Fruit fly (Drosophila melanogaster): ENCODE results near the gene Idi.

Idi gene

DNA sequence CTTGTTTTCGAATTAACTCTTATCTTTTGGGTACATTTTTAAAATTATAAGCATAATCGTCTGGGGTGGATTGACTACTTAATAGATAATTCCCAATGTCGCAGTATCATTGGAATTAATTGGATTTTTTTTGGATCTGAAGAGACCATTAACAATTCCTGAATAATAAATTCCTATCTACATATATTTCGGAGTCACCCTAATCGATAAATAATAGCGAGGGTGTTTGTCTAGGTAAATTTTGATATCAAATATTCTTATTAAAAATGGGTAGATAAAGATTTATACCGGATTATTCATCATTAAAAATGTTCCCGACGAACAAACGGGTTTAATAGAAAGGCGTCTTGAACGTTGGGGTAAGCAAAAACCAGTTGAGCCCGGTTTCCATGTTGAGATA is 4.9 kb downstream of the Idi start:
- TF ChIP-seq acj6 (GFP tag; optimal IDR thresholded peaks at IDR 0.05) (no peak), CG11294 (GFP tag; IDR thresholded peaks at IDR 0.05) (no peak), ss (GFP tag; optimal IDR thresholded peaks at IDR 0.05) (no peak), Smox (GFP tag; optimal IDR thresholded peaks at IDR 0.05) (no peak), Eip78C (GFP tag) (peak; percentile 51)

DNA sequence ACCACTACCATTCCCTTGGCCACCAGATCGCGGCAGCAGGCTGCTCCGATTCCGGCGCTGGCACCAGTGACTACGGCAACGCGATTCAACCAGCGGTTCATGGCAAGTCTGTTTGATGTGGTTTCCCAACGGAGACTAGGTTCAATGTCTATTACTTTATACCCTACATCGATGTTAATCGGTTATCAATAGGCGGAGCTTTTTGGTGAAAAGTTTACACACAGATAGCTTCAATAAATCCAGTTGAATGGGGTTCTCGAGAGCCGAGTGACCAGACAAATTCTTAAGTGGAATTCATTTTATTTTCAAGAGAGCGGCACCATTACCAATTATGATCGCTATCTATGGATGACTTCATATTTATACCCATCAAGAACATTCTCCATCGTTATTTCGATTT is 6.2 kb downstream of the Idi start, which contains the start of gene CG3301:
CG3301 (minus strand) TSS at position 139 of the 400 bp plus-strand sequence.
- TF ChIP-seq svp (GFP tag) = peak; percentile 77
- TF ChIP-seq CG6163 (GFP tag; IDR thresholded peaks at IDR 0.05) = no peak

DNA sequence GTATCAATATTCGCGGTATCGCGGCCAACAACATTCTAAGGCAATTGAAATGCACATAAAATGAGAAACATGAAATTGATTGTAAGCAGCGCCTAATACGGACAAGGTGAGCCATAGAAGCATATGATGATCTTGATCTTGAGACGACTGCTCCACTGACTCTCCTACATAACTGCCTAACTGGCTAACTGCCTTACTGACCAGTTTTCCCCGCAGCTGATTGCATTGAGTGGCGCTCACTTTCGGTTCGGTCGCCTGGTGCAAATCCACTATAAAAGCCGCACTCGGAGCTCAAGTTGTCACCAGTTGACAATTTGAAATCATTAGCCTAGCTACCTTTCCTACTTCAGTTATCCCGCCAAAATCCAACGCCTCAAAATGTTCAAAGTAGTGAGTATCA is 13.0 kb downstream of the Idi start, which contains the start of gene CG17298:
CG17298 (plus strand) TSS at position 301 of the 400 bp plus-strand sequence.
- TF ChIP-seq CG11294 (GFP tag; IDR thresholded peaks at IDR 0.05) (no peak), eg (GFP tag; IDR thresholded peaks at IDR 0.05) (no peak), achi (GFP tag; optimal IDR thresholded peaks at IDR 0.05) (no peak), Met (GFP tag; optimal IDR thresholded peaks at IDR 0.05) (no peak), CG3032 (tag; optimal IDR thresholded peaks at IDR 0.05) (no peak), vri (GFP tag; optimal IDR thresholded peaks at IDR 0.05) (no peak), Ets21C (GFP tag; optimal IDR thresholded peaks at IDR 0.05) (no peak), CG32006 (GFP tag; optimal IDR thresholded peaks at IDR 0.05) (no peak), CG8632 (GFP tag; optimal IDR thresholded peaks at IDR 0.05) (no peak), CG7368 (GFP tag; optimal IDR thresholded peaks at IDR 0.05) (no peak), CG4318 (GFP tag; optimal IDR thresholded peaks at IDR 0.05) (no peak), OdsH (GFP tag; optimal IDR thresholded peaks at IDR 0.05) (no peak), Smox (GFP tag; optimal IDR thresholded peaks at IDR 0.05) (no peak), CG34406 (GFP tag; optimal IDR thresholded peaks at IDR 0.05) (no peak)

DNA sequence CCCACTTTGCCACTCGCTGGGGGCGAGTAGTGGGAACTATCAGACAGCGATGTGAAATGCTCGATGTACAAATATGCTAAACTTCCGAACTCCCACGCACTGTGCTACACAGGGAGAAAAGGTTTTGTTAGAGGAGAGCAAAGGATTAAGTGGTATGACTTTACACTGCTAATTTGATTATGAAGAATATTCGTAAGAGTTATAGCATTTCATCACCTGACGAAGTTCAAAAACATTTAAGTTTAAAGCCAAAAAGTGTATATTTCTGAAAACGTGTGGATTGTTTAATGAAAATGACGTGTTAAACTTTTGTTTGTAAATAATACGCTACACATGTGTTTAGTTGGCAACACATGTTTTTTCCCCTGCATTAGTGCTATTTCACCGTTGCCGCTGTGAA is 18.5 kb downstream of the Idi start:
- TF ChIP-seq Hr4 (GFP tag; optimal IDR thresholded peaks at IDR 0.05) (peak; percentile 14), CG6808 (GFP tag; optimal IDR thresholded peaks at IDR 0.05) (no peak), Sox14 (GFP tag; optimal IDR thresholded peaks at IDR 0.05) (no peak), Hr39 (GFP tag; optimal IDR thresholded peaks at IDR 0.05) (no peak), acj6 (GFP tag; optimal IDR thresholded peaks at IDR 0.05) (no peak), CG1621 (tag; optimal IDR thresholded peaks at IDR 0.05) (no peak), cyc (GFP tag; optimal IDR thresholded peaks at IDR 0.05) (no peak), CG34406 (GFP tag; optimal IDR thresholded peaks at IDR 0.05) (no peak), ss (GFP tag; optimal IDR thresholded peaks at IDR 0.05) (no peak), CG7368 (GFP tag; optimal IDR thresholded peaks at IDR 0.05) (no peak), dac (GFP tag; optimal IDR thresholded peaks at IDR 0.05) (no peak), Ets21C (GFP tag; optimal IDR thresholded peaks at IDR 0.05) (no peak), eg (GFP tag; IDR thresholded peaks at IDR 0.05) (0 out of 3 replicates have a peak, but pooled peaks have one; percentile 15), CG15336 (GFP tag; IDR thresholded peaks at IDR 0.05) (0 out of 2 replicates have a peak, but pooled peaks have one; percentile 30), CG32006 (GFP tag; optimal IDR thresholded peaks at IDR 0.05) (peak; percentile 32), CG6163 (GFP tag; IDR thresholded peaks at IDR 0.05) (no peak), Eip75B (GFP tag; optimal IDR thresholded peaks at IDR 0.05) (no peak)

DNA sequence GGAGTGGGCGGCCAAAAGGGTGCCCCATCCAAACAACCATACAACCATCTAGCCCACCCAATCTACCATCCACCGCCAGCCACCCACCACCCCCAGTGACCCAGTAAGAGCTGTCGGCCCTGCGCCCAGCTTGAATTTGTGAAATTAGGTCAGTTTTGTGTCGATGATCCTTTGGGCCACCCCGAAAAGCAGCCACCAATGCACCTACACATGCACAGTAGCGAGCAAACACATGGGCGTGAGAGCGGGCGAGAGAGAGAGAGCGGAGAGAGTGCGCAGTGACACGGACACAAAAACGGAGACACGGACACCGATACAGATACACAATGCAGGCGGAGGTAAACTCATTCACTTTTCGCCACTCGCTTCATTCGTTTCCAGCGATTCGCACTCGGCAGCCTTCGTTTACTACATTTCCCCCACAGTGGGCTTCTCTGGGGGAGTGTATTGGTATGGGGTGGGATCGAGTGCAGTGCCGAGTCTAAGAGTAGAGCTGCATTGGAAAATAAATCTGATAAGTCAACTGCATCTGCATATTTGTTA is 19.2 kb downstream of the Idi start:
- no peak for TF ChIP-seq Sox102F (GFP tag; optimal IDR thresholded peaks at IDR 0.05)
- TF ChIP-seq Eip78C (GFP tag) = peak; percentile 26

DNA sequence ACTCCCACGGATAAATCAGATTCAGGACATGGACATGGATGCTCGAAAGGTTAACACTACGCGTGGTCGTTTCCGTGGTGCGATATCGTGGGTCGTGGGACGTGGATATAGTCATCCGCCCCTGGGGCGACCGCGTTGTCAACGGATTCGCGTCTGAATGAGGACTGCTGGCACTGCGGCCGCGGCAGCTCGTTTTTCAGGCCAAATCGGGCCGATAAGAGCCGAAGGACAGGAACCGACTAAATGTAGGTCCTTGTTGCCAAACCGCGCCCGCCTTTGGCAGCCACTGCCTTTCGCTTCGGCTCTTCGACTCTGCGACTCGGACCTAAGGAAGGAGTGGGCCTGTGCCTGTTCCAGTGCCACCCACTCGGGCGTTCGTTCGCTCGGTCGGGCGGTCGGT is 23.9 kb downstream of the Idi start, which contains the start of gene SIFaR:
SIFaR (minus strand) TSS at position 166 of the 400 bp plus-strand sequence.
- TF ChIP-seq CG11902 (GFP tag; optimal IDR thresholded peaks at IDR 0.05) (no peak), CG15336 (GFP tag; IDR thresholded peaks at IDR 0.05) (no peak), CG11294 (GFP tag; IDR thresholded peaks at IDR 0.05) (no peak), Blimp-1 (GFP tag; optimal IDR thresholded peaks at IDR 0.05) (no peak), vri (GFP tag; optimal IDR thresholded peaks at IDR 0.05) (no peak), fd85E (GFP tag; optimal IDR thresholded peaks at IDR 0.05) (no peak), topi (GFP tag; optimal IDR thresholded peaks at IDR 0.05) (no peak), CG6163 (GFP tag; IDR thresholded peaks at IDR 0.05) (no peak), Sox15 (GFP tag; optimal IDR thresholded peaks at IDR 0.05) (no peak), CG32006 (GFP tag; optimal IDR thresholded peaks at IDR 0.05) (no peak), CG7368 (GFP tag; optimal IDR thresholded peaks at IDR 0.05) (no peak), CG6276 (GFP tag; optimal IDR thresholded peaks at IDR 0.05) (no peak), CG10669 (GFP tag; optimal IDR thresholded peaks at IDR 0.05) (no peak), spab (GFP tag; optimal IDR thresholded peaks at IDR 0.05) (no peak), CG8319 (GFP tag; optimal IDR thresholded peaks at IDR 0.05) (no peak), CG9139 (GFP tag; optimal IDR thresholded peaks at IDR 0.05) (no peak), Ets21C (GFP tag; optimal IDR thresholded peaks at IDR 0.05) (no peak)
